Worm (Caenorhabditis elegans): Measurements from ENCODE around the gene C52A11.3.
A peak's percentile ranks its signal among the peaks of the same experiment; 100 is the strongest.

C52A11.3 gene

ce11 chrII:10737059-10737458 lies at the start of gene C52A11.3:
TSS of gene C52A11.3 (plus strand) at chrII:10737359.
- TF ChIP-seq ceh-82 (tag; optimal IDR thresholded peaks at IDR 0.05) (no peak), attf-4 (tag; optimal IDR thresholded peaks at IDR 0.05) (no peak), sdz-12 (GFP tag; optimal IDR thresholded peaks at IDR 0.05) (no peak), F49E8.2 (tag; optimal IDR thresholded peaks at IDR 0.05; ENCODE audit: borderline replicate concordance) (no peak), zip-2 (tag; optimal IDR thresholded peaks at IDR 0.05) (no peak), Y75B8A.6 (GFP tag; IDR thresholded peaks at IDR 0.05) (no peak), skn-1 (tag; optimal IDR thresholded peaks at IDR 0.05) (no peak), dpl-1 (GFP tag; optimal IDR thresholded peaks at IDR 0.05) (no peak), nhr-41 (GFP tag; IDR thresholded peaks at IDR 0.05) (no peak), ZK337.2 (GFP tag; IDR thresholded peaks at IDR 0.05) (no peak), fkh-10 (GFP tag; optimal IDR thresholded peaks at IDR 0.05) (no peak), spr-3 (GFP tag; optimal IDR thresholded peaks at IDR 0.05) (no peak), lsy-2 (tag; optimal IDR thresholded peaks at IDR 0.05) (no peak), nhr-10 (tag; optimal IDR thresholded peaks at IDR 0.05) (no peak), daf-12 (tag; optimal IDR thresholded peaks at IDR 0.05) (no peak)

ce11 chrII:10693655-10694054 lies 43.5 kb upstream of the C52A11.3 start, which contains the start of gene gbh-1:
TSS of gene gbh-1 (minus strand) at chrII:10693803.
- TF ChIP-seq egl-27 (tag; optimal IDR thresholded peaks at IDR 0.05) = no peak
- TF ChIP-seq madf-9 (GFP tag; conservative IDR thresholded peaks at IDR 0.05) = peak; percentile 73
- peak; percentile 59 for TF ChIP-seq hlh-11 (tag; optimal IDR thresholded peaks at IDR 0.05)
- TF ChIP-seq egl-43 (GFP tag; IDR thresholded peaks at IDR 0.05) = no peak
- no peak for TF ChIP-seq ces-1 (GFP tag; optimal IDR thresholded peaks at IDR 0.05)
- no peak for TF ChIP-seq F10B5.3 (tag; optimal IDR thresholded peaks at IDR 0.05)
- no peak for TF ChIP-seq mxl-2 (GFP tag; conservative IDR thresholded peaks at IDR 0.05)
- TF ChIP-seq nhr-42 (GFP tag; IDR thresholded peaks at IDR 0.05) = no peak
- no peak for TF ChIP-seq ceh-44 (GFP tag; IDR thresholded peaks at IDR 0.05)
- no peak for TF ChIP-seq unc-39 (tag; optimal IDR thresholded peaks at IDR 0.05)
- no peak for TF ChIP-seq hlh-30 (tag; optimal IDR thresholded peaks at IDR 0.05; ENCODE audit: insufficient read depth)
- TF ChIP-seq nhr-28 (tag; optimal IDR thresholded peaks at IDR 0.05) = peak; percentile 99
- no peak for TF ChIP-seq hmg-1.1 (GFP tag; IDR thresholded peaks at IDR 0.05)
- TF ChIP-seq skn-1 (tag; optimal IDR thresholded peaks at IDR 0.05) = no peak
- TF ChIP-seq ceh-20 (GFP tag; IDR thresholded peaks at IDR 0.05) = no peak
- TF ChIP-seq arid-1 (GFP tag; conservative IDR thresholded peaks at IDR 0.05) = no peak
- no peak for TF ChIP-seq zip-2 (tag; optimal IDR thresholded peaks at IDR 0.05)
- no peak for TF ChIP-seq tag-97 (GFP tag; IDR thresholded peaks at IDR 0.05)
- no peak for TF ChIP-seq lin-13 (GFP tag; optimal IDR thresholded peaks at IDR 0.05)
- no peak for TF ChIP-seq nhr-102 (tag; optimal IDR thresholded peaks at IDR 0.05)
- no peak for TF ChIP-seq lin-39 (tag; optimal IDR thresholded peaks at IDR 0.05)
- no peak for TF ChIP-seq snpc-1.2 (GFP tag; IDR thresholded peaks at IDR 0.05)
- TF ChIP-seq ztf-7 (tag; optimal IDR thresholded peaks at IDR 0.05) = no peak
- no peak for TF ChIP-seq ztf-11 (tag; optimal IDR thresholded peaks at IDR 0.05)
- TF ChIP-seq ctbp-1 (GFP tag; IDR thresholded peaks at IDR 0.05) = no peak
- no peak for TF ChIP-seq tra-1 (GFP tag; IDR thresholded peaks at IDR 0.05)
- TF ChIP-seq pha-4 (GFP tag; IDR thresholded peaks at IDR 0.05) = no peak
- no peak for TF ChIP-seq pha-4 (tag; optimal IDR thresholded peaks at IDR 0.05)
- no peak for TF ChIP-seq daf-19 (GFP tag; conservative IDR thresholded peaks at IDR 0.05)
- no peak for TF ChIP-seq ama-1 (optimal IDR thresholded peaks at IDR 0.05)
- TF ChIP-seq saeg-2 (GFP tag; IDR thresholded peaks at IDR 0.05) = no peak
- TF ChIP-seq snpc-4 (tag; optimal IDR thresholded peaks at IDR 0.05) = no peak
- no peak for TF ChIP-seq nhr-77 (tag; optimal IDR thresholded peaks at IDR 0.05)
- no peak for TF ChIP-seq F26F4.8 (GFP tag; conservative IDR thresholded peaks at IDR 0.05)
- no peak for TF ChIP-seq dmd-9 (GFP tag; IDR thresholded peaks at IDR 0.05)
- peak; percentile 50 for TF ChIP-seq mxl-3 (GFP tag; optimal IDR thresholded peaks at IDR 0.05)
- no peak for TF ChIP-seq lir-3 (tag; optimal IDR thresholded peaks at IDR 0.05)
- TF ChIP-seq daf-12 (tag; optimal IDR thresholded peaks at IDR 0.05) = no peak
- no peak for TF ChIP-seq D1046.2 (GFP tag; IDR thresholded peaks at IDR 0.05)
- no peak for TF ChIP-seq aha-1 (tag)
- TF ChIP-seq rbr-2 (tag; optimal IDR thresholded peaks at IDR 0.05) = no peak
